5 fruit fly cellular contexts compared by ENCODE assay signal in genomic region chrX:8176291-8177029, dm6.
TF ChIP-seq lines count a peak whose summit lies in the region.

No protein-coding gene starts in this region.

- no peak for TF ChIP-seq CTCF in whole organism, embryonic (GFP tag; optimal IDR thresholded peaks at IDR 0.05; lab: Kevin White, UChicago)

TF ChIP-seq in whole organism, adult, 20 proteins besides CTCF, POLR2A, EP300 and RAD21:
- TF ChIP-seq kay (GFP tag; lab: Kevin White, UChicago; ENCODE audit: borderline replicate concordance) (no peak), Hr96 (GFP tag; optimal IDR thresholded peaks at IDR 0.05; lab: Kevin White, UChicago) (no peak), CG14711 (tag; optimal IDR thresholded peaks at IDR 0.05; lab: Kevin White, UChicago) (peak; percentile 80), pad (GFP tag; optimal IDR thresholded peaks at IDR 0.05; lab: Kevin White, UChicago) (no peak), CG5204 (GFP tag; optimal IDR thresholded peaks at IDR 0.05; lab: Kevin White, UChicago) (no peak), toe (GFP tag; optimal IDR thresholded peaks at IDR 0.05; lab: Kevin White, UChicago) (no peak), ovo (GFP tag; optimal IDR thresholded peaks at IDR 0.05; lab: Kevin White, UChicago) (no peak), bab1 (GFP tag; optimal IDR thresholded peaks at IDR 0.05; lab: Kevin White, UChicago) (no peak), Mnt (GFP tag; optimal IDR thresholded peaks at IDR 0.05; lab: Kevin White, UChicago) (peak; percentile 51), tj (GFP tag; optimal IDR thresholded peaks at IDR 0.05; lab: Kevin White, UChicago) (peak; percentile 29), CG7045 (GFP tag; optimal IDR thresholded peaks at IDR 0.05; lab: Kevin White, UChicago) (no peak), CG11617 (GFP tag; optimal IDR thresholded peaks at IDR 0.05; lab: Kevin White, UChicago) (peak; percentile 19), Clk (GFP tag; optimal IDR thresholded peaks at IDR 0.05; lab: Kevin White, UChicago) (no peak), CG12768 (GFP tag; optimal IDR thresholded peaks at IDR 0.05; lab: Kevin White, UChicago) (no peak), Crg-1 (GFP tag; optimal IDR thresholded peaks at IDR 0.05; lab: Kevin White, UChicago) (no peak)

TF ChIP-seq in whole organism, embryonic, 481 proteins besides CTCF, POLR2A, EP300 and RAD21 (continues in another document):
- TF ChIP-seq aop (GFP tag; IDR thresholded peaks at IDR 0.05; lab: Robert Waterston, UW) (no peak), MESR4 (GFP tag; optimal IDR thresholded peaks at IDR 0.05; lab: Kevin White, UChicago) (peak; percentile 79), ara (GFP tag; IDR thresholded peaks at IDR 0.05; lab: Robert Waterston, UW) (no peak), ac (GFP tag; optimal IDR thresholded peaks at IDR 0.05; lab: Kevin White, UChicago) (no peak), dm (GFP tag; optimal IDR thresholded peaks at IDR 0.05; lab: Kevin White, UChicago) (peak; percentile 11), ems (GFP tag; optimal IDR thresholded peaks at IDR 0.05; lab: Kevin White, UChicago) (no peak), CG15073 (GFP tag; optimal IDR thresholded peaks at IDR 0.05; lab: Kevin White, UChicago) (no peak), Aef1 (GFP tag; IDR thresholded peaks at IDR 0.05; lab: Robert Waterston, UW) (peak; percentile 41; the same call in 2 of the 3 replicates), ash1 (GFP tag; optimal IDR thresholded peaks at IDR 0.05; lab: Kevin White, UChicago) (no peak), amos (GFP tag; IDR thresholded peaks at IDR 0.05; lab: Robert Waterston, UW; ENCODE audit: partially characterized antibody) (peak; percentile 45; the same call in 1 of the 2 replicates), CG13287 (GFP tag; IDR thresholded peaks at IDR 0.05; lab: Robert Waterston, UW; ENCODE audit: partially characterized antibody) (0 out of 2 replicates have a peak, but pooled peaks have one; percentile 20), CG4360 (GFP tag; IDR thresholded peaks at IDR 0.05; lab: Robert Waterston, UW) (peak; percentile 86), dati (GFP tag; IDR thresholded peaks at IDR 0.05; lab: Robert Waterston, UW) (no peak), Elba2 (GFP tag; optimal IDR thresholded peaks at IDR 0.05; lab: Kevin White, UChicago) (peak; percentile 16), crol (GFP tag; IDR thresholded peaks at IDR 0.05; lab: Robert Waterston, UW) (peak; percentile 29; the same call in 1 of the 2 replicates), row (GFP tag; IDR thresholded peaks at IDR 0.05; lab: Robert Waterston, UW) (0 out of 3 replicates have a peak, but pooled peaks have one; percentile 19), inv (GFP tag; IDR thresholded peaks at IDR 0.05; lab: Robert Waterston, UW; ENCODE audit: partially characterized antibody) (no peak; the same call in 1 of the 2 replicates), CG1603 (tag; optimal IDR thresholded peaks at IDR 0.05; lab: Kevin White, UChicago) (no peak)

TF ChIP-seq in whole organism, prepupa, 60 proteins besides CTCF, POLR2A, EP300 and RAD21 (continues in another document):
- no peak for TF ChIP-seq Eip93F (GFP tag; optimal IDR thresholded peaks at IDR 0.05; lab: Kevin White, UChicago)
- TF ChIP-seq CG1621 (tag; optimal IDR thresholded peaks at IDR 0.05; lab: Kevin White, UChicago): peak; percentile 66
- TF ChIP-seq pdm3 (GFP tag; optimal IDR thresholded peaks at IDR 0.05; lab: Kevin White, UChicago): no peak
- no peak for TF ChIP-seq salr (GFP tag; optimal IDR thresholded peaks at IDR 0.05; lab: Kevin White, UChicago)
- TF ChIP-seq CG8319 (GFP tag; optimal IDR thresholded peaks at IDR 0.05; lab: Kevin White, UChicago): no peak
- TF ChIP-seq OdsH (GFP tag; optimal IDR thresholded peaks at IDR 0.05; lab: Kevin White, UChicago): no peak
- no peak for TF ChIP-seq fd85E (GFP tag; optimal IDR thresholded peaks at IDR 0.05; lab: Kevin White, UChicago)
- no peak for TF ChIP-seq CG11294 (GFP tag; IDR thresholded peaks at IDR 0.05; lab: Robert Waterston, UW)
- no peak for TF ChIP-seq Hr38 (GFP tag; optimal IDR thresholded peaks at IDR 0.05; lab: Kevin White, UChicago)
- no peak for TF ChIP-seq CG16779 (tag; optimal IDR thresholded peaks at IDR 0.05; lab: Kevin White, UChicago)
- TF ChIP-seq eg (GFP tag; IDR thresholded peaks at IDR 0.05; lab: Robert Waterston, UW): no peak
- TF ChIP-seq fkh (GFP tag; optimal IDR thresholded peaks at IDR 0.05; lab: Kevin White, UChicago): no peak
- no peak for TF ChIP-seq topi (GFP tag; optimal IDR thresholded peaks at IDR 0.05; lab: Kevin White, UChicago)
- no peak for TF ChIP-seq vri (GFP tag; optimal IDR thresholded peaks at IDR 0.05; lab: Kevin White, UChicago)
- no peak for TF ChIP-seq Smox (GFP tag; optimal IDR thresholded peaks at IDR 0.05; lab: Kevin White, UChicago)
- TF ChIP-seq Ets21C (GFP tag; optimal IDR thresholded peaks at IDR 0.05; lab: Kevin White, UChicago): no peak
- TF ChIP-seq Hr4 (GFP tag; optimal IDR thresholded peaks at IDR 0.05; lab: Kevin White, UChicago): no peak
- TF ChIP-seq Hr39 (GFP tag; optimal IDR thresholded peaks at IDR 0.05; lab: Kevin White, UChicago): no peak
- TF ChIP-seq esn (GFP tag; optimal IDR thresholded peaks at IDR 0.05; lab: Kevin White, UChicago): no peak
- no peak for TF ChIP-seq dac (GFP tag; optimal IDR thresholded peaks at IDR 0.05; lab: Kevin White, UChicago)
- no peak for TF ChIP-seq CG34406 (GFP tag; optimal IDR thresholded peaks at IDR 0.05; lab: Kevin White, UChicago)
- no peak for TF ChIP-seq net (GFP tag; optimal IDR thresholded peaks at IDR 0.05; lab: Kevin White, UChicago)

TF ChIP-seq in whole organism, pupa, 21 proteins besides CTCF, POLR2A, EP300 and RAD21:
- TF ChIP-seq EcR (GFP tag; optimal IDR thresholded peaks at IDR 0.05; lab: Kevin White, UChicago): peak; percentile 38
- TF ChIP-seq Snoo (tag; optimal IDR thresholded peaks at IDR 0.05; lab: Kevin White, UChicago): no peak
- TF ChIP-seq CG34367 (tag; optimal IDR thresholded peaks at IDR 0.05; lab: Kevin White, UChicago): peak; percentile 46
- TF ChIP-seq CG9948 (tag; optimal IDR thresholded peaks at IDR 0.05; lab: Kevin White, UChicago): peak; percentile 26
- peak; percentile 14; the same call in 1 of the 2 replicates for TF ChIP-seq CG12605 (GFP tag; IDR thresholded peaks at IDR 0.05; lab: Robert Waterston, UW)
- TF ChIP-seq Ets98B (GFP tag; IDR thresholded peaks at IDR 0.05; lab: Robert Waterston, UW): no peak
- TF ChIP-seq CG32121 (GFP tag; IDR thresholded peaks at IDR 0.05; lab: Robert Waterston, UW): no peak
- TF ChIP-seq CG8301 (tag; optimal IDR thresholded peaks at IDR 0.05; lab: Kevin White, UChicago): no peak
- no peak for TF ChIP-seq CG13204 (GFP tag; optimal IDR thresholded peaks at IDR 0.05; lab: Kevin White, UChicago)
- no peak for TF ChIP-seq Pif1A (GFP tag; optimal IDR thresholded peaks at IDR 0.05; lab: Kevin White, UChicago)
- TF ChIP-seq CG4496 (GFP tag; IDR thresholded peaks at IDR 0.05; lab: Robert Waterston, UW): peak; percentile 39; the same call in 1 of the 3 replicates
- TF ChIP-seq CG15710 (tag; optimal IDR thresholded peaks at IDR 0.05; lab: Kevin White, UChicago): peak; percentile 41
- peak; percentile 56 for TF ChIP-seq gl (tag; optimal IDR thresholded peaks at IDR 0.05; lab: Kevin White, UChicago)
- TF ChIP-seq D1 (tag; optimal IDR thresholded peaks at IDR 0.05; lab: Kevin White, UChicago): no peak
- TF ChIP-seq CG8159 (tag; optimal IDR thresholded peaks at IDR 0.05; lab: Kevin White, UChicago): peak; percentile 35

TF ChIP-seq in whole organism, wandering third instar larva, 38 proteins besides CTCF, POLR2A, EP300 and RAD21:
- TF ChIP-seq brk (GFP tag; optimal IDR thresholded peaks at IDR 0.05; lab: Kevin White, UChicago) (no peak), Hr78 (GFP tag; optimal IDR thresholded peaks at IDR 0.05; lab: Kevin White, UChicago) (no peak), Dif (GFP tag; optimal IDR thresholded peaks at IDR 0.05; lab: Kevin White, UChicago; ENCODE audit: partially characterized antibody) (no peak), psq (GFP tag; optimal IDR thresholded peaks at IDR 0.05; lab: Kevin White, UChicago) (peak; percentile 75), HLH106 (tag; optimal IDR thresholded peaks at IDR 0.05; lab: Kevin White, UChicago) (no peak), Abd-B (GFP tag; optimal IDR thresholded peaks at IDR 0.05; lab: Kevin White, UChicago) (no peak), CrebA (GFP tag; optimal IDR thresholded peaks at IDR 0.05; lab: Kevin White, UChicago; ENCODE audit: borderline replicate concordance) (no peak), CG9705 (GFP tag; optimal IDR thresholded peaks at IDR 0.05; lab: Kevin White, UChicago) (no peak)
TF ChIP-seq in whole organism, wandering third instar larva: peak in this region for 1.
